Fruit fly (Drosophila melanogaster) whole organism, wandering third instar larva: Measurements from ENCODE around the gene Gcn2.

Experiments used
- CG32264 ChIP-seq: fragments of 200-800 bp; sonication (Bioruptor generic); optimal IDR thresholded peaks from 2 replicates; lab custom pipeline; 2016; ENCODE audit warnings: missing biosample characterization, missing genetic modification characterization
- CG9705 ChIP-seq: fragments of 200-800 bp; sonication (Bioruptor generic); optimal IDR thresholded peaks from 2 replicates; lab custom pipeline; 2018; ENCODE audit warnings: missing biosample characterization, mild to moderate bottlenecking, missing genetic modification characterization
- CrebA ChIP-seq: fragments of 200-800 bp; sonication (Bioruptor generic); optimal IDR thresholded peaks from 2 replicates; lab custom pipeline; 2016; ENCODE audit warnings: missing biosample characterization, mild to moderate bottlenecking, missing genetic modification characterization, borderline replicate concordance
- Dfd ChIP-seq: fragments of >200 bp; optimal IDR thresholded peaks from 2 replicates; lab custom pipeline; 2017; ENCODE audit warnings: missing biosample characterization, missing genetic modification characterization
- Dif ChIP-seq: fragments of 200-275, 200-300 bp; sonication (Bioruptor generic); optimal IDR thresholded peaks from 2 replicates; lab custom pipeline; 2018; ENCODE audit warnings: missing biosample characterization, missing genetic modification characterization; ENCODE audit not compliant: partially characterized antibody
- GATAd ChIP-seq: sonication (Bioruptor generic); optimal IDR thresholded peaks from 2 replicates; lab custom pipeline; 2016; ENCODE audit warnings: missing biosample characterization, missing genetic modification characterization
- HLH106 ChIP-seq: fragments of 200-800 bp; optimal IDR thresholded peaks from 3 replicates; lab custom pipeline; 2019; ENCODE audit warnings: missing biosample characterization, mild to moderate bottlenecking, missing genetic modification characterization, moderate library complexity
- Hnf4 ChIP-seq: fragments of 200-800 bp; sonication (Bioruptor generic); optimal IDR thresholded peaks from 2 replicates; lab custom pipeline; 2016; ENCODE audit warnings: missing biosample characterization, mild to moderate bottlenecking, missing genetic modification characterization
- Hr78 ChIP-seq: fragments of >200 bp; optimal IDR thresholded peaks from 2 replicates; lab custom pipeline; 2017; ENCODE audit warnings: missing biosample characterization, missing genetic modification characterization
- Hr83 ChIP-seq: fragments of 200-300 bp; sonication (Bioruptor generic); optimal IDR thresholded peaks from 2 replicates; lab custom pipeline; 2016; ENCODE audit warnings: missing biosample characterization, mild to moderate bottlenecking, missing genetic modification characterization, moderate library complexity; ENCODE audit not compliant: poor library complexity, severe bottlenecking
- Jra ChIP-seq: sonication (Bioruptor generic); optimal IDR thresholded peaks from 2 replicates; lab custom pipeline; 2016; ENCODE audit warnings: missing biosample characterization, missing genetic modification characterization
- Mio ChIP-seq: sonication (Bioruptor generic); optimal IDR thresholded peaks from 2 replicates; lab custom pipeline; 2016; ENCODE audit warnings: missing biosample characterization, missing genetic modification characterization
- Myc ChIP-seq: fragments of >200 bp; optimal IDR thresholded peaks from 2 replicates; lab custom pipeline; 2017
- N ChIP-seq: fragments of >200 bp; optimal IDR thresholded peaks from 2 replicates; lab custom pipeline; 2018; ENCODE audit warnings: missing biosample characterization, missing external identifiers, missing genetic modification characterization
- OdsH ChIP-seq: fragments of 200-800 bp; sonication (Bioruptor generic); optimal IDR thresholded peaks from 2 replicates; lab custom pipeline; 2016; ENCODE audit warnings: missing biosample characterization, mild to moderate bottlenecking, missing genetic modification characterization
- Rel ChIP-seq, 2 experiments: fragments of 200-800 bp; sonication (Bioruptor generic) in 1 of 2; optimal IDR thresholded peaks; 2 replicates in 1 of 2; 3 replicates in 1 of 2; lab custom pipeline; 2016 to 2019; ENCODE audit warnings: mild to moderate bottlenecking in 2 of 2, missing biosample characterization in 2 of 2, missing genetic modification characterization in 2 of 2, moderate library complexity in 1 of 2
- Sp1 ChIP-seq: fragments of 200-800 bp; sonication (Bioruptor generic); optimal IDR thresholded peaks from 3 replicates; lab custom pipeline; 2019; ENCODE audit warnings: missing biosample characterization, mild to moderate bottlenecking, missing genetic modification characterization, moderate library complexity
- Vsx2 ChIP-seq: fragments of 200-300, 225-300 bp; sonication (Bioruptor generic); optimal IDR thresholded peaks from 2 replicates; lab custom pipeline; 2018; ENCODE audit warnings: missing biosample characterization, missing genetic modification characterization; ENCODE audit not compliant: partially characterized antibody
- br ChIP-seq: fragments of 200-800 bp; sonication (Bioruptor generic); optimal IDR thresholded peaks from 2 replicates; lab custom pipeline; 2016; ENCODE audit warnings: missing biosample characterization, missing genetic modification characterization
- brk ChIP-seq: fragments of 200-800 bp; sonication (Bioruptor generic); optimal IDR thresholded peaks from 2 replicates; lab custom pipeline; 2016; ENCODE audit warnings: missing biosample characterization, mild to moderate bottlenecking, missing genetic modification characterization
- dl ChIP-seq, 2 experiments: fragments of 175-275, 200-275 bp in 1 of 2; fragments of 200-275 bp in 1 of 2; sonication (Bioruptor generic); optimal IDR thresholded peaks; lab custom pipeline; 2018; ENCODE audit warnings: mild to moderate bottlenecking in 2 of 2, missing biosample characterization in 2 of 2, missing genetic modification characterization in 2 of 2, moderate library complexity in 2 of 2; ENCODE audit not compliant: partially characterized antibody in 2 of 2, insufficient read depth in 1 of 2
- dmrt93B ChIP-seq: fragments of 200-800 bp; sonication (Bioruptor generic); optimal IDR thresholded peaks from 2 replicates; lab custom pipeline; 2018; ENCODE audit warnings: missing biosample characterization, mild to moderate bottlenecking, missing genetic modification characterization
- dsf ChIP-seq: sonication (Bioruptor generic); optimal IDR thresholded peaks from 2 replicates; lab custom pipeline; 2016; ENCODE audit warnings: missing biosample characterization, missing genetic modification characterization, borderline replicate concordance
- ey ChIP-seq: fragments of 200-800 bp; sonication (Bioruptor generic); optimal IDR thresholded peaks from 2 replicates; lab custom pipeline; 2016; ENCODE audit warnings: missing biosample characterization, missing genetic modification characterization
- foxo ChIP-seq, 2 experiments: fragments of 200-800 bp; sonication (Bioruptor generic); optimal IDR thresholded peaks; 2 replicates in 1 of 2; 3 replicates in 1 of 2; lab custom pipeline; 2016 to 2017; ENCODE audit warnings: missing biosample characterization in 2 of 2, missing genetic modification characterization in 2 of 2
- fru ChIP-seq: fragments of 200-800 bp; sonication (Bioruptor generic); optimal IDR thresholded peaks from 3 replicates; lab custom pipeline; 2016; ENCODE audit warnings: missing biosample characterization, mild to moderate bottlenecking, missing genetic modification characterization
- h ChIP-seq: fragments of 200-800 bp; sonication (Bioruptor generic); optimal IDR thresholded peaks from 3 replicates; lab custom pipeline; 2016; ENCODE audit warnings: missing biosample characterization, mild to moderate bottlenecking, missing genetic modification characterization
- jim ChIP-seq: fragments of 175-275, 200-325 bp; sonication (Bioruptor generic); optimal IDR thresholded peaks from 2 replicates; lab custom pipeline; 2016; ENCODE audit warnings: missing biosample characterization, mild to moderate bottlenecking, missing genetic modification characterization
- lola ChIP-seq: fragments of >200 bp; optimal IDR thresholded peaks from 2 replicates; lab custom pipeline; 2017; ENCODE audit warnings: missing biosample characterization, missing genetic modification characterization
- pan ChIP-seq: fragments of >200 bp; optimal IDR thresholded peaks from 2 replicates; lab custom pipeline; 2017
- psq ChIP-seq: fragments of 200-800 bp; sonication (Bioruptor generic); optimal IDR thresholded peaks from 3 replicates; lab custom pipeline; 2017; ENCODE audit warnings: missing biosample characterization, mild to moderate bottlenecking, missing genetic modification characterization, moderate library complexity
- rgr ChIP-seq: fragments of 200-800 bp; sonication (Bioruptor generic); optimal IDR thresholded peaks from 3 replicates; lab custom pipeline; 2016; ENCODE audit warnings: missing biosample characterization, mild to moderate bottlenecking, missing genetic modification characterization
- sage ChIP-seq: fragments of 200-800 bp; sonication (Bioruptor generic); optimal IDR thresholded peaks from 2 replicates; lab custom pipeline; 2016; ENCODE audit warnings: missing biosample characterization, mild to moderate bottlenecking, missing genetic modification characterization
- sv ChIP-seq: fragments of 200-800 bp; sonication (Bioruptor generic); optimal IDR thresholded peaks from 3 replicates; lab custom pipeline; 2016; ENCODE audit warnings: missing biosample characterization, missing genetic modification characterization
- tai ChIP-seq: sonication (Bioruptor generic); optimal IDR thresholded peaks from 2 replicates; lab custom pipeline; 2016; ENCODE audit warnings: missing biosample characterization, missing genetic modification characterization
- usp ChIP-seq: fragments of >200 bp; optimal IDR thresholded peaks from 2 replicates; lab custom pipeline; 2017; ENCODE audit warnings: missing biosample characterization, missing genetic modification characterization
- woc ChIP-seq: sonication (Bioruptor generic); optimal IDR thresholded peaks from 2 replicates; lab custom pipeline; 2016; ENCODE audit warnings: missing biosample characterization, mild to moderate bottlenecking, missing genetic modification characterization

Gcn2 gene

dm6 chr3R:31393427-31393826, 2.0 kb upstream of the Gcn2 start, which contains the start of gene CG31204:
TSS of gene CG31204 (minus strand) at chr3R:31393527.
- TF ChIP-seq CG9705 (GFP tag; lab: Kevin White, UChicago) (no peak), Jra (GFP tag; lab: Kevin White, UChicago) (no peak), Vsx2 (GFP tag; lab: Kevin White, UChicago) (no peak), sv (GFP tag; lab: Kevin White, UChicago) (no peak), pan (lab: Kevin White, UChicago) (no peak), N (GFP tag; lab: Kevin White, UChicago) (no peak), Dif (GFP tag; lab: Kevin White, UChicago) (no peak), CG32264 (GFP tag; lab: Kevin White, UChicago) (no peak), br (no peak), Dfd (GFP tag; lab: Kevin White, UChicago) (no peak), psq (GFP tag; lab: Kevin White, UChicago) (no peak), Myc (lab: Kevin White, UChicago) (no peak)

- TF ChIP-seq pan (lab: Kevin White, UChicago) = no peak
- peak; percentile 100 for TF ChIP-seq Hnf4
- no peak for TF ChIP-seq tai (GFP tag; lab: Kevin White, UChicago)
- TF ChIP-seq h = peak; percentile 100
- no peak for TF ChIP-seq dl (GFP tag; optimal IDR thresholded peaks at IDR 0.05; lab: Kevin White, UChicago; ENCODE audit: insufficient read depth in 1 of 2, partially characterized antibody in 2 of 2)
- TF ChIP-seq usp = no peak
- peak; percentile 100 for TF ChIP-seq dmrt93B (GFP tag; lab: Kevin White, UChicago)
- TF ChIP-seq CG32264 (GFP tag; lab: Kevin White, UChicago) = peak; percentile 100
- peak; percentile 99 for TF ChIP-seq psq (GFP tag; lab: Kevin White, UChicago)
- TF ChIP-seq lola = no peak
- peak; percentile 100 for TF ChIP-seq HLH106
- peak; percentile 99 for TF ChIP-seq GATAd (GFP tag; lab: Kevin White, UChicago)
- peak; percentile 100 for TF ChIP-seq Rel (GFP tag; optimal IDR thresholded peaks at IDR 0.05; lab: Kevin White, UChicago)
- TF ChIP-seq Rel (tag; optimal IDR thresholded peaks at IDR 0.05; lab: Kevin White, UChicago) = peak; percentile 93
- TF ChIP-seq Dfd (GFP tag; lab: Kevin White, UChicago) = no peak
- TF ChIP-seq N (GFP tag; lab: Kevin White, UChicago) = no peak
- peak; percentile 100 for TF ChIP-seq foxo (GFP tag; optimal IDR thresholded peaks at IDR 0.05; lab: Kevin White, UChicago)
- peak; percentile 98 for TF ChIP-seq Mio (GFP tag; lab: Kevin White, UChicago)
- peak; percentile 100 for TF ChIP-seq OdsH (GFP tag; lab: Kevin White, UChicago)
- peak; percentile 100 for TF ChIP-seq sv (GFP tag; lab: Kevin White, UChicago)
- TF ChIP-seq CG9705 (GFP tag; lab: Kevin White, UChicago) = peak; percentile 96
- TF ChIP-seq br = peak; percentile 100
- no peak for TF ChIP-seq brk (GFP tag; lab: Kevin White, UChicago)
- TF ChIP-seq dsf (GFP tag; lab: Kevin White, UChicago) = peak; percentile 98
- TF ChIP-seq rgr (GFP tag; lab: Kevin White, UChicago) = peak; percentile 100
- no peak for TF ChIP-seq CrebA
- TF ChIP-seq woc (GFP tag; lab: Kevin White, UChicago) = peak; percentile 99
- TF ChIP-seq Sp1 (GFP tag; lab: Kevin White, UChicago) = peak; percentile 100
- TF ChIP-seq Hr78 (GFP tag; lab: Kevin White, UChicago) = no peak
- peak; percentile 100 for TF ChIP-seq ey (GFP tag; lab: Kevin White, UChicago)
- TF ChIP-seq Hr83 (GFP tag; lab: Kevin White, UChicago) = peak; percentile 100
- peak; percentile 100 for TF ChIP-seq fru (GFP tag; lab: Kevin White, UChicago)
- peak; percentile 99 for TF ChIP-seq Jra (GFP tag; lab: Kevin White, UChicago)
- peak; percentile 100 for TF ChIP-seq sage (GFP tag; lab: Kevin White, UChicago)
- TF ChIP-seq Myc (lab: Kevin White, UChicago) = peak; percentile 92
- TF ChIP-seq jim (GFP tag; lab: Kevin White, UChicago) = peak; percentile 95
Measured at dm6 chr3R:31404499-31405276, 9.2 kb downstream of the Gcn2 start, which contains the start of gene Gprk2. TSS of gene Gprk2 (plus strand) at chr3R:31405245.
